Worm (Caenorhabditis elegans) whole organism, L1 larva: ENCODE data around the gene F37B12.3.

Source experiments
- ama-1 ChIP-seq: fragments of 150-350 bp; optimal IDR thresholded peaks from 2 replicates; lab custom pipeline; 2014
- mep-1 ChIP-seq: fragments of 150-350 bp; optimal IDR thresholded peaks from 2 replicates; lab custom pipeline; 2014; ENCODE audit warnings: missing biosample characterization, missing genetic modification characterization
- nhr-11 ChIP-seq: fragments of 150-350 bp; optimal IDR thresholded peaks from 2 replicates; lab custom pipeline; 2014; ENCODE audit warnings: missing biosample characterization, missing genetic modification characterization

DNA sequence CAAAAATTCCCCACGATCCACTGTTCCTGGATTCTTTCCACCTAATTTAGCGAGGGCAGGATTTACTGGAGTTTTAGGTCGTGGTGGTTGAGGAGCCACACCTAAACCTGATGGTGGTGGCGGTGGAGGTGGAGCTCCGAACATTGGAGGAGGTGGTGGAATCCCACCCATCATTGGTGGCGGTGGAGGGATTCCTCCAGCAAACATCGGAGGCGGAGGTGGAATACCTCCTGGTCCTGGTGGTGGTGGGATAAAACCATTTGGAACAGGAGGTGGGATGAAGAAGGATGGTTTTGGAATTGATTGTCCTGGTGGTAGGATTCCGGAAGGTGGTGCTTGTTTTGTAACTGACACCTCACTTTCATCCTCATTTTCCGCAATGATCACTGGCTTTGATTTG lies 28.6 kb upstream of the F37B12.3 start:
- TF ChIP-seq mep-1 (no peak), nhr-11 (no peak), ama-1 (lab: Kevin White, UChicago) (no peak)
